Fruit fly (Drosophila melanogaster) S2 (cell line): ENCODE data around the gene CG6144.

Experiments
- CG8478 ChIP-seq: fragments of >200 bp; optimal IDR thresholded peaks from 2 replicates; lab custom pipeline; 2018
- CTCF ChIP-seq, 2 experiments: fragments of >200 bp; optimal IDR thresholded peaks; 2 replicates each; lab custom pipeline; 2018

DNA sequence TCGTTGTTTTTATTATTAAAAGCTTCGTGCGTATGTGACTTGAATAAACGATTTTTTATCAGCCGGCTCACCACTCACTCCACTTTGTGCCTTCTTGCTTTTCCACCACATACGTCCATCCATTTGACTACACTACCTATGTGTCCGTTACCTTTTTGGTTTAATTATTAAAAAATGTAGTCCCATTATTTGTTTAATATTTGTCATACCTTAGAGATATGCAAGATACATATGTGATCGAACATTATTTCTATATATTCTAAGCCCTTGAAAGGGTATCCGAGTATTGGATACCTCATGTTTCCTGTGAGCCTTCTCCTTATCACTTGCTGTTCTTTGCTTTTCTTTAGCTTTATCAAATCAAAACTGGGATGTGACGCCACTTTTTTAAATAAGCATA, 30.7 kb downstream of the CG6144 start:
- no peak for TF ChIP-seq CG8478 (lab: Kevin White, UChicago)
- no peak for TF ChIP-seq CTCF (optimal IDR thresholded peaks at IDR 0.05; lab: Kevin White, UChicago)
